Worm (Caenorhabditis elegans): Measurements from ENCODE around the gene ZK666.15.
"Not testable (repeated sequence)": the region's sequence is repeated elsewhere in the genome, so short reads cannot be mapped to it uniquely, and the experiment has no call there.

The ZK666.15 gene

DNA sequence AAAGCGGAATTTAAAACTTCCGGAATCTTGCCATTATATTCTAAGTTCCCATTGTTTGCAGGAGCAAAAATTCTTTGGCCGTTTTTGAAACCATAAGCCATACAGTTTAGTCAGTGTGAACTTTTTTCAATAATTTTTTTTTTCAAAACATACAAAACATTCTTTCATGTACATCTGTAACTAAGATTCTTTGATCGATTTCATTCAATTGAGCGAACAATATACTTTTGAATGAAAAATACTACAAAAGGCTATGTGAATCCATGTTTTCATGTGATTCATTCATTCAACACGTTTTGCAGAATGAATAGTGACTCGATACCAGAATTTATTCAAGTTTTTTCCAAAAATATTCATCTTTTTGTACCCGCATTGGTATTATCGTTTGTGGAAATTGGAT, at the start of gene ZK666.15:
TSS of gene ZK666.15 (plus strand) at position 301 of the 400 bp plus-strand sequence.
- no peak for TF ChIP-seq klf-2 (GFP tag; conservative IDR thresholded peaks at IDR 0.05)
- TF ChIP-seq ref-1 (GFP tag; conservative IDR thresholded peaks at IDR 0.05) = no peak
- no peak for TF ChIP-seq med-1 (GFP tag; optimal IDR thresholded peaks at IDR 0.05; ENCODE audit: insufficient read depth)
- no peak for TF ChIP-seq cog-1 (tag; optimal IDR thresholded peaks at IDR 0.05)
- no peak for TF ChIP-seq ztf-23 (GFP tag; IDR thresholded peaks at IDR 0.05)
- no peak for TF ChIP-seq tab-1 (GFP tag; IDR thresholded peaks at IDR 0.05)
- no peak for TF ChIP-seq ztf-29 (GFP tag; IDR thresholded peaks at IDR 0.05)
- no peak for TF ChIP-seq flt-1 (GFP tag; IDR thresholded peaks at IDR 0.05)
- no peak for TF ChIP-seq T22C8.4 (GFP tag; IDR thresholded peaks at IDR 0.05)

DNA sequence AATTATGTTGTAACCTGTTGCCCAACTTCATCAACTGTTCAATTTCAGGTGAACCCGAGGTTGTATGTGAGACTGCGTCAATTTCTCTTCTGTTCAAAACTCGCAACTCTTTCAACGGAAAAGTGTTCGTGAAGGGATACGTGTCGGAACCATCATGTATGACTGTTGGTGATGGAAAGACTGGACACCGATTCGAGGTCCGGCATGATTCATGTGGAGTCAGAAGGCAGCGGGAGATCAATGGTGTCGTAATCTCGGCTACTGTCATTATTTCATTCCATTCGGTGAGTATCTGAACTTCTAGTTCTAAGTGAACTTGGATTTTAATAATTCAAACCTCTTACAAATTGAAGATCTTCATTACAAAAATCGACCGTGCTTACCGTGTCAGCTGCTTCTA, 49.0 kb upstream of the ZK666.15 start:
- TF ChIP-seq ztf-23 (GFP tag; IDR thresholded peaks at IDR 0.05) = no peak
- TF ChIP-seq flt-1 (GFP tag; IDR thresholded peaks at IDR 0.05) = no peak
- TF ChIP-seq med-1 (GFP tag; optimal IDR thresholded peaks at IDR 0.05; ENCODE audit: insufficient read depth) = no peak

DNA sequence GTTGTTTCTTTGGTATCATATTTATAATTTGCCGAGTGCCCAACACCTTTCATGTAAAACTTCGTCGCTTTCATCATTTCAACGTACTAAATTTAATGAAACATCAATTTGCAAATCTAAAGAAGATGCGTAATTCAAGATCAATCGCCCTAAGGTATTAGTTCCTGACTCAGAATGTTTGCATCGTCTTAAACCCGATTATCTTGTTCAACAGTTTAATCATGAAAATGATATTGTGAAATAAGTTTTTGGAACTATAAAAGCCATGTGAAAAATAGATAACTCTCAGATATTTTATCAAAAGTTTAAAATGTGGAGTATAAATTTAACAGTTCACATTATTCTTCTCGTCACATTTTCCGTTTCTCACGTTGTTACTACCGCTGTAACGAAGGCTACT, 46.9 kb upstream of the ZK666.15 start, which contains the start of gene E04D5.4:
TSS of gene E04D5.4 (plus strand) at position 301 of the 400 bp plus-strand sequence.
- no peak for TF ChIP-seq ref-1 (GFP tag; conservative IDR thresholded peaks at IDR 0.05)
- TF ChIP-seq klf-2 (GFP tag; conservative IDR thresholded peaks at IDR 0.05) = no peak
- TF ChIP-seq cog-1 (tag; optimal IDR thresholded peaks at IDR 0.05) = no peak
- no peak for TF ChIP-seq med-1 (GFP tag; optimal IDR thresholded peaks at IDR 0.05; ENCODE audit: insufficient read depth)
- TF ChIP-seq tab-1 (GFP tag; IDR thresholded peaks at IDR 0.05) = no peak
- TF ChIP-seq ztf-29 (GFP tag; IDR thresholded peaks at IDR 0.05) = no peak
- TF ChIP-seq flt-1 (GFP tag; IDR thresholded peaks at IDR 0.05) = no peak
- TF ChIP-seq T22C8.4 (GFP tag; IDR thresholded peaks at IDR 0.05) = no peak
- no peak for TF ChIP-seq ztf-23 (GFP tag; IDR thresholded peaks at IDR 0.05)

DNA sequence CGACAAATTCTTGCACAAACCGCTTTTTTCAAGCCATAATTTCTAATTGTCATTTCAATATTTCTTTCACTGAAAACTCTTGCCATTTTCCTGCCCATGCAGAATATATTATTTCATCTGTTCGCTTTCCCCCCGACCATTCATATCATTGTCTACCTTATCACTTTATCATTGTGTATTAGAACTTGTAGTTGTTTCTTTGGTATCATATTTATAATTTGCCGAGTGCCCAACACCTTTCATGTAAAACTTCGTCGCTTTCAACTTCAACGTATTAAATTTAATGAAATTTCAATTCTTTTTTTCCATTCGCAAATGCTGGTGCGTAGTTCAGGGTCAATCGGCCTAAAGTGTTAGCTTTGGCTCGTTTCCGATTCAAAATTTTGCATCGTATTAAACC, 44.0 kb upstream of the ZK666.15 start, which contains the start of gene ZK673.1:
TSS of gene ZK673.1 (plus strand) at position 301 of the 400 bp plus-strand sequence.
- not testable (repeated sequence) for TF ChIP-seq flt-1, T22C8.4, ztf-23 (GFP tag; IDR thresholded peaks at IDR 0.05)

DNA sequence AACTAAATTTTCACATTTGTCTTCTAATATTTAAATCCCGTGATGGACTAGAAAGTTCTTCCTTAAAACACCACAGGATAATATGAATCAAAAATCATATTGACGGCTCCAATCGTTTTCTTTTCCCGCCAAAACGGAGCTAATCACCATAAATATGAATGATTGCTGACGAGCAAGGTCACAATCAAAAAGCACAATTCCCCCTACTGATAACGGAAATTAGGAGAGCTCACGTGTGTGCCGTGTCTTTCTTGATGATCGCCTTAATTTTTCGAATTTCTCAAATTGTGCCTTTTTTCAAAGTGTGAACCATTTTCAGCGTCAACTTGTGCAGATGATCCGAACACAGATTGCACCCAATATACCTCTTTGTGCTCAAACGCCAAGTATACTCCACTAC, 42.9 kb upstream of the ZK666.15 start:
- TF ChIP-seq flt-1 (GFP tag; IDR thresholded peaks at IDR 0.05) (no peak), ztf-23 (GFP tag; IDR thresholded peaks at IDR 0.05) (no peak), T22C8.4 (GFP tag; IDR thresholded peaks at IDR 0.05) (no peak), tab-1 (GFP tag; IDR thresholded peaks at IDR 0.05) (no peak), med-1 (GFP tag; optimal IDR thresholded peaks at IDR 0.05; ENCODE audit: insufficient read depth) (no peak), cog-1 (tag; optimal IDR thresholded peaks at IDR 0.05) (no peak), klf-2 (GFP tag; conservative IDR thresholded peaks at IDR 0.05) (no peak), ref-1 (GFP tag; conservative IDR thresholded peaks at IDR 0.05) (no peak), ztf-29 (GFP tag; IDR thresholded peaks at IDR 0.05) (no peak)

DNA sequence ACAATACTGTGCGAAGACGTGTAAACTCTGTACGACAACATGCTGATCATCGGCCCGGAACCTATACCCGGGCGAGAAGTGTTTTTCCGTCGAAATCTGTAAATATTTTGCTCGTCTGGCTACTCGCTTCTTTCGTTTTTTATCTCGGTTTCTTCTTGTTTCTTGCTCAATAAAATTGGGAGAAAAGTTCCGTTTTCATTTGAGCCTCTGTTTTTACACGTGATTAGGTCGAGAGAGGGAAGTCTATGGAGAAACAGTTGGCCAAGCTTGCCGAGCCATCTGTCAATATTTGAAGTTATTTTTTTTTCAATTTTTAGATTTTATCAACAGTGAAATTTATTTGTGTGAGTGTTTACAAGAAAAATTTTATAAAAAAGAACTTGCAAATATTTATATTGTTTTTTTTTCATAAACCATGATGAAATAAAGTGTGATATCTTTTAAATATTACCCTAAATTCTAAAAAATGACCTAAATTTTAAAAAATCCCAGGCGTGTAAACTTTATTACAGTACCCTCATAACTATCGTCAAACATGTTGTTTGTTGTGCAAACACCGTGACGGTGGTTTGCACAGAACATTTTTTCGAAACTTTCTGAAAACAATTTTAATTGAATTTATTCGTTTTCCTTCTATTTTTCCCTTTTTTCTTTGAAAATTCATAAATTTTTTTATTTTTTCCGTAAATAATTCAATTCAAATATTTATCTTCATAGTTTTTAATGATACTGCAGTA, 41.7 kb upstream of the ZK666.15 start:
- no peak for TF ChIP-seq klf-2 (GFP tag; conservative IDR thresholded peaks at IDR 0.05)
- TF ChIP-seq med-1 (GFP tag; optimal IDR thresholded peaks at IDR 0.05; ENCODE audit: insufficient read depth) = no peak
- no peak for TF ChIP-seq cog-1 (tag; optimal IDR thresholded peaks at IDR 0.05)
- no peak for TF ChIP-seq ztf-23 (GFP tag; IDR thresholded peaks at IDR 0.05)
- no peak for TF ChIP-seq flt-1 (GFP tag; IDR thresholded peaks at IDR 0.05)
- TF ChIP-seq T22C8.4 (GFP tag; IDR thresholded peaks at IDR 0.05) = no peak
- TF ChIP-seq ref-1 (GFP tag; conservative IDR thresholded peaks at IDR 0.05) = no peak
- TF ChIP-seq tab-1 (GFP tag; IDR thresholded peaks at IDR 0.05) = no peak
- no peak for TF ChIP-seq ztf-29 (GFP tag; IDR thresholded peaks at IDR 0.05)

DNA sequence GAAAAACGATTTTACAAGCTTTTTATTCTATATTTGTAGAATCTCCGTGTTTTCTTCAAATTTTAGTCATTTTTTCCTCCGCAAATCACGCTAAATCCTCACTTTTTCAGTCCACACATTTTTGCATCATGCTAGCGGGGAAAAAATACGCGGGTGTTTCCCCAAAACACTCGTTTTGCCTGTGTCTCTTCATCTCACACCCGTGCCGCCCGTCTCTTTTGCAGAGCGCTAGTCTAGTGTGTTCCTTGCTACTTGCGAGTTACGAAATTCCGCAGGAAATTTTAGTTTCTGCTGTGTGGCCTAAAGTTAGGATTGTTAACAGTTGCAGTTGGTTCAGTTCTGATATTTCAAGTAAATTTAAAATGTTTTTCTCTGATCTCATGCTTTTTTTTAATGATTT, 41.1 kb upstream of the ZK666.15 start:
- TF ChIP-seq ztf-29 (GFP tag; IDR thresholded peaks at IDR 0.05) (no peak), klf-2 (GFP tag; conservative IDR thresholded peaks at IDR 0.05) (no peak), cog-1 (tag; optimal IDR thresholded peaks at IDR 0.05) (no peak), ref-1 (GFP tag; conservative IDR thresholded peaks at IDR 0.05) (no peak), ztf-23 (GFP tag; IDR thresholded peaks at IDR 0.05) (no peak), tab-1 (GFP tag; IDR thresholded peaks at IDR 0.05) (no peak), med-1 (GFP tag; optimal IDR thresholded peaks at IDR 0.05; ENCODE audit: insufficient read depth) (no peak)

DNA sequence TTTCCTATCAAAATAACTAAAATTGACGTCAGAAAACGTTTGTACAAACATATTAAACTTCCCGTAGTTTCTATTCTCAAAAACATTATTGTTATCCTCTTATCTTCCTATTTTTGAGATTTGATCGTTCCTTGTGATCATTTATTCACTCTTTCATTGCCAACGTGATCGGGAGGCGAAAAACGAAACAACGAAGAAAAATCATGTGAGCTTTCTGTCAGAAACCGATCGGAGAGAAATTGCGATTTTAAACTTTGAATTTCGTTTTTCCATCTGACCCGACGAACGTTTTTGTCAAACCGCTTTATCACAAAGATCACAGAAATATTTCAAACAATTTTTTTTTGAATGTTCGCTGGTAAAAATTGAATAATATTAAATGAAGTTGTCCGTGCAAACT, 40.5 kb upstream of the ZK666.15 start:
- no peak for TF ChIP-seq cog-1 (tag; optimal IDR thresholded peaks at IDR 0.05)
- no peak for TF ChIP-seq ref-1 (GFP tag; conservative IDR thresholded peaks at IDR 0.05)
- no peak for TF ChIP-seq T22C8.4 (GFP tag; IDR thresholded peaks at IDR 0.05)
- TF ChIP-seq ztf-29 (GFP tag; IDR thresholded peaks at IDR 0.05) = no peak
- TF ChIP-seq klf-2 (GFP tag; conservative IDR thresholded peaks at IDR 0.05) = no peak
- TF ChIP-seq flt-1 (GFP tag; IDR thresholded peaks at IDR 0.05) = no peak
- no peak for TF ChIP-seq med-1 (GFP tag; optimal IDR thresholded peaks at IDR 0.05; ENCODE audit: insufficient read depth)
- no peak for TF ChIP-seq tab-1 (GFP tag; IDR thresholded peaks at IDR 0.05)
- TF ChIP-seq ztf-23 (GFP tag; IDR thresholded peaks at IDR 0.05) = no peak

DNA sequence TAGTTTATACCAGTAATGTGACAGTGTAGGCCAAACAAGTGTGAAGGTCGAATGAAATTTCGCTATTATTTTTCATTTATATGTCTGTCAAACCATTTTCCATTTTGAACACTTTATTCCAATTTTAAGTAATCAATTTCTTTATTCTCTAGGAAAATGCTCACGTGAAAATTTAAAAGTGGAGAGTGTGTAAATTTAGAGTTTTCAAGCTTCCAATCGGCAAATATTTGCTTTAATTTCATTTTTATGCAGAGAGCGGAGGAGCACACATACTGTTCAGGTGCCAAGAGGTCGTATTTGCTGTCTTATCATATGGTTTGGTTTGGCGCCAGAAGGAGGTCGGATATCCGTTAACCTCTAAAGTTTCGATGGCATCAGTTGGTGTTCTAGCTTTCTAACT, 40.0 kb upstream of the ZK666.15 start:
- TF ChIP-seq cog-1 (tag; optimal IDR thresholded peaks at IDR 0.05) = no peak
- TF ChIP-seq med-1 (GFP tag; optimal IDR thresholded peaks at IDR 0.05; ENCODE audit: insufficient read depth) = no peak
- TF ChIP-seq T22C8.4 (GFP tag; IDR thresholded peaks at IDR 0.05) = no peak
- TF ChIP-seq ztf-23 (GFP tag; IDR thresholded peaks at IDR 0.05) = no peak
- TF ChIP-seq klf-2 (GFP tag; conservative IDR thresholded peaks at IDR 0.05) = no peak
- TF ChIP-seq tab-1 (GFP tag; IDR thresholded peaks at IDR 0.05) = no peak
- TF ChIP-seq flt-1 (GFP tag; IDR thresholded peaks at IDR 0.05) = no peak
- TF ChIP-seq ztf-29 (GFP tag; IDR thresholded peaks at IDR 0.05) = no peak
- TF ChIP-seq ref-1 (GFP tag; conservative IDR thresholded peaks at IDR 0.05) = no peak

All from whole organism, midembryonic.